Worm (Caenorhabditis elegans) whole organism, L2 larva: ENCODE results near the gene R12B2.7.

ENCODE experiments used
- C34F6.9 ChIP-seq: fragments of 150-350 bp; optimal IDR thresholded peaks from 2 replicates; lab custom pipeline; 2014; ENCODE audit warnings: missing biosample characterization, missing genetic modification characterization
- R02D3.7 ChIP-seq: fragments of 150-350 bp; optimal IDR thresholded peaks from 2 replicates; lab custom pipeline; 2014; ENCODE audit warnings: missing biosample characterization, missing genetic modification characterization
- Y55F3AM.14 ChIP-seq: fragments of 200-800 bp; sonication (Bioruptor generic); optimal IDR thresholded peaks from 2 replicates; lab custom pipeline; 2018; ENCODE audit warnings: mild to moderate bottlenecking, missing genetic modification characterization, missing compliant biosample characterization
- ZK546.5 ChIP-seq: sonication (generic microtip); optimal IDR thresholded peaks from 2 replicates; lab custom pipeline; 2017; ENCODE audit warnings: missing biosample characterization, missing genetic modification characterization
- alr-1 ChIP-seq: fragments of 150-350 bp; optimal IDR thresholded peaks from 2 replicates; lab custom pipeline; 2014; ENCODE audit warnings: missing biosample characterization, missing genetic modification characterization
- aly-2 ChIP-seq: fragments of 150-350 bp; optimal IDR thresholded peaks from 2 replicates; lab custom pipeline; 2014; ENCODE audit warnings: missing biosample characterization, missing genetic modification characterization
- ama-1 ChIP-seq: fragments of 150-350 bp; optimal IDR thresholded peaks from 2 replicates; lab custom pipeline; 2018; ENCODE audit warnings: inconsistent platforms
- blmp-1 ChIP-seq: sonication (generic microtip); optimal IDR thresholded peaks from 2 replicates; lab custom pipeline; 2017; ENCODE audit warnings: missing genetic modification characterization, mild to moderate bottlenecking, missing compliant biosample characterization, antibody characterized with exemption, moderate library complexity; ENCODE audit not compliant: insufficient read depth
- ceh-16 ChIP-seq: fragments of 150-350 bp; optimal IDR thresholded peaks from 2 replicates; lab custom pipeline; 2014; ENCODE audit warnings: missing biosample characterization, missing genetic modification characterization
- ceh-82 ChIP-seq: fragments of 150-350 bp; optimal IDR thresholded peaks from 2 replicates; lab custom pipeline; 2014; ENCODE audit warnings: missing biosample characterization, missing genetic modification characterization
- crh-2 ChIP-seq: sonication (generic microtip); optimal IDR thresholded peaks from 2 replicates; lab custom pipeline; 2017; ENCODE audit warnings: missing biosample characterization, missing genetic modification characterization
- dmd-4 ChIP-seq: sonication (generic microtip); optimal IDR thresholded peaks from 2 replicates; lab custom pipeline; 2017; ENCODE audit warnings: missing biosample characterization, missing genetic modification characterization
- egl-27 ChIP-seq: sonication (generic microtip); optimal IDR thresholded peaks from 3 replicates; lab custom pipeline; 2017; ENCODE audit warnings: missing biosample characterization, missing genetic modification reagents, missing genetic modification characterization
- elt-1 ChIP-seq: fragments of 150-350 bp; optimal IDR thresholded peaks from 2 replicates; lab custom pipeline; 2014; ENCODE audit warnings: missing biosample characterization, missing genetic modification characterization
- fos-1 ChIP-seq: fragments of 150-350 bp; optimal IDR thresholded peaks from 2 replicates; lab custom pipeline; 2014; ENCODE audit warnings: missing biosample characterization, missing genetic modification characterization
- gmeb-1 ChIP-seq: fragments of 150-350 bp; optimal IDR thresholded peaks from 2 replicates; lab custom pipeline; 2014; ENCODE audit warnings: missing biosample characterization, missing genetic modification characterization
- lin-11 ChIP-seq: fragments of 150-350 bp; sonication (generic microtip); optimal IDR thresholded peaks from 2 replicates; lab custom pipeline; 2014; ENCODE audit warnings: missing biosample characterization, missing genetic modification characterization, inconsistent platforms, mixed read lengths
- lin-13 ChIP-seq: fragments of 150-350 bp; optimal IDR thresholded peaks from 2 replicates; lab custom pipeline; 2014; ENCODE audit warnings: missing biosample characterization, missing genetic modification reagents, missing genetic modification characterization
- lin-39 ChIP-seq: fragments of 150-350 bp; optimal IDR thresholded peaks from 2 replicates; lab custom pipeline; 2014; ENCODE audit warnings: missing biosample characterization, missing genetic modification reagents, missing genetic modification characterization
- lsy-2 ChIP-seq, 2 experiments: fragments of 150-350 bp in 1 of 2; sonication (generic microtip) in 1 of 2; optimal IDR thresholded peaks; 2 replicates each; lab custom pipeline; 2014 to 2017; ENCODE audit warnings: missing biosample characterization in 2 of 2, missing genetic modification characterization in 2 of 2
- mbf-1 ChIP-seq: sonication (generic microtip); optimal IDR thresholded peaks from 2 replicates; lab custom pipeline; 2017; ENCODE audit warnings: missing biosample characterization, missing genetic modification characterization
- mdl-1 ChIP-seq, 2 experiments: fragments of 150-350 bp in 1 of 2; sonication (generic microtip) in 1 of 2; optimal IDR thresholded peaks; 2 replicates each; lab custom pipeline; 2017; ENCODE audit warnings: missing biosample characterization in 2 of 2, missing genetic modification characterization in 2 of 2
- nhr-10 ChIP-seq: sonication (generic microtip); optimal IDR thresholded peaks from 2 replicates; lab custom pipeline; 2017; ENCODE audit warnings: missing biosample characterization, missing genetic modification characterization
- nhr-12 ChIP-seq: fragments of 150-350 bp; optimal IDR thresholded peaks from 2 replicates; lab custom pipeline; 2014; ENCODE audit warnings: missing biosample characterization, missing genetic modification characterization
- nhr-129 ChIP-seq: fragments of 150-350 bp; optimal IDR thresholded peaks from 2 replicates; lab custom pipeline; 2014; ENCODE audit warnings: missing biosample characterization, missing genetic modification characterization
- nhr-21 ChIP-seq: fragments of 150-350 bp; optimal IDR thresholded peaks from 2 replicates; lab custom pipeline; 2014; ENCODE audit warnings: missing biosample characterization, missing genetic modification characterization
- nhr-23 ChIP-seq: fragments of 150-350 bp; optimal IDR thresholded peaks from 2 replicates; lab custom pipeline; 2014; ENCODE audit warnings: missing biosample characterization, missing genetic modification reagents, missing genetic modification characterization
- nhr-237 ChIP-seq: fragments of 150-350 bp; optimal IDR thresholded peaks from 2 replicates; lab custom pipeline; 2014; ENCODE audit warnings: missing biosample characterization, missing genetic modification characterization
- nhr-6 ChIP-seq: fragments of 150-350 bp; optimal IDR thresholded peaks from 2 replicates; lab custom pipeline; 2014; ENCODE audit warnings: missing biosample characterization, missing genetic modification characterization
- peb-1 ChIP-seq: fragments of 150-350 bp; optimal IDR thresholded peaks from 2 replicates; lab custom pipeline; 2014; ENCODE audit warnings: missing biosample characterization, missing genetic modification characterization
- sem-4 ChIP-seq: fragments of 150-350 bp; optimal IDR thresholded peaks from 2 replicates; lab custom pipeline; 2014; ENCODE audit warnings: missing biosample characterization, missing genetic modification reagents, missing genetic modification characterization
- skn-1 ChIP-seq: sonication (generic microtip); optimal IDR thresholded peaks from 2 replicates; lab custom pipeline; 2017; ENCODE audit warnings: missing biosample characterization, missing genetic modification characterization
- sma-3 ChIP-seq: sonication (generic microtip); optimal IDR thresholded peaks from 2 replicates; lab custom pipeline; 2016; ENCODE audit warnings: missing genetic modification reagents, missing genetic modification characterization, missing compliant biosample characterization
- sma-9 ChIP-seq, 2 experiments: fragments of 150-350 bp in 1 of 2; sonication (generic microtip) in 1 of 2; optimal IDR thresholded peaks; 2 replicates each; lab custom pipeline; 2014 to 2016; ENCODE audit warnings: missing genetic modification characterization in 2 of 2, mild to moderate bottlenecking in 1 of 2, missing biosample characterization in 1 of 2, missing compliant biosample characterization in 1 of 2, missing genetic modification reagents in 1 of 2, moderate library complexity in 1 of 2
- snpc-4 ChIP-seq: fragments of 150-350 bp; optimal IDR thresholded peaks from 2 replicates; lab custom pipeline; 2014; ENCODE audit warnings: missing biosample characterization, missing genetic modification characterization
- unc-39 ChIP-seq: fragments of 150-350 bp; optimal IDR thresholded peaks from 2 replicates; lab custom pipeline; 2014; ENCODE audit warnings: missing biosample characterization, missing genetic modification characterization
- unc-55 ChIP-seq: fragments of 150-350 bp; sonication (generic microtip); optimal IDR thresholded peaks from 3 replicates; lab custom pipeline; 2014; ENCODE audit warnings: missing biosample characterization, missing genetic modification reagents, missing genetic modification characterization
- unc-62 ChIP-seq: fragments of 150-350 bp; optimal IDR thresholded peaks from 2 replicates; lab custom pipeline; 2014; ENCODE audit warnings: missing biosample characterization, missing genetic modification reagents, missing genetic modification characterization
- ztf-1 ChIP-seq: fragments of 200-800 bp; sonication (Bioruptor generic); conservative IDR thresholded peaks from 2 replicates; pipeline ENCODE4 v1.3.6; 2022; ENCODE audit warnings: missing genetic modification characterization, missing compliant biosample characterization
- ztf-11 ChIP-seq: sonication (generic microtip); optimal IDR thresholded peaks from 2 replicates; lab custom pipeline; 2017; ENCODE audit warnings: missing biosample characterization, missing genetic modification characterization
- ztf-4 ChIP-seq: fragments of 150-350 bp; optimal IDR thresholded peaks from 2 replicates; lab custom pipeline; 2014; ENCODE audit warnings: missing biosample characterization, missing genetic modification characterization

The R12B2.7 gene

DNA sequence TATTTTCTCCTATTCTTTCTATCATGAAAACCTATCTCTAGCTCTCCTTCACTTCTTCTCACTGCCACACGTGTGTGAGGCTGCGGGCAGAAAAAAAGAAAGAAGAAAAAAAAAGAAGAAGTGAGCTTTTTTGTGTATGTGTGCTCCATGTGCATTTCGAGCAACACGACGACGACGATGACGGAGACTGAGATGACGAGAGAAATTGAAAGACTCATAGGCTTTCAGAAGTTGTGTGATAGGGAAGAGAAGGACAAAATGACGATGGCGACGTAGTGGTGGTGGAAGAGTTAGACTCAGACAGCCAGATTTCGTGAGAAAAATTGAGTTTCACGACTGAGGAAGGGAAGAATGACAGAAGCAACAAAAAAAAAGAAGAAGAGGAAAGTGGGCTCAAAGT is 30.6 kb downstream of the R12B2.7 start (continued):
- TF ChIP-seq egl-27 (tag; lab: Kevin White, UChicago) = peak; percentile 85
- TF ChIP-seq ztf-4 = peak; percentile 61
- TF ChIP-seq nhr-21 (tag; lab: Kevin White, UChicago) = no peak
- peak; percentile 89 to 95 for TF ChIP-seq mdl-1 (tag; optimal IDR thresholded peaks at IDR 0.05; lab: Kevin White, UChicago)
- no peak for TF ChIP-seq nhr-10 (tag; lab: Kevin White, UChicago)
- no peak for TF ChIP-seq aly-2 (tag; lab: Kevin White, UChicago)
- TF ChIP-seq sem-4 = peak; percentile 28
- peak; percentile 34 for TF ChIP-seq lin-11 (tag; lab: Kevin White, UChicago)
- TF ChIP-seq gmeb-1 (tag; lab: Kevin White, UChicago) = no peak
- peak; percentile 82 for TF ChIP-seq crh-2 (tag; lab: Kevin White, UChicago)
- no peak for TF ChIP-seq snpc-4 (tag; lab: Kevin White, UChicago)
- TF ChIP-seq unc-55 (GFP tag; lab: Kevin White, UChicago) = peak; percentile 94
- no peak for TF ChIP-seq mbf-1 (tag; lab: Kevin White, UChicago)
- no peak for TF ChIP-seq unc-62 (GFP tag; lab: Kevin White, UChicago)
- TF ChIP-seq lin-39 = no peak

- no peak for TF ChIP-seq ztf-11
- TF ChIP-seq fos-1 = no peak
- TF ChIP-seq crh-2 (tag; lab: Kevin White, UChicago) = peak; percentile 7
- TF ChIP-seq lin-39 = no peak
- TF ChIP-seq C34F6.9 (tag; lab: Kevin White, UChicago) = peak; percentile 49
- no peak for TF ChIP-seq ceh-16 (tag; lab: Kevin White, UChicago)
- TF ChIP-seq unc-55 (GFP tag; lab: Kevin White, UChicago) = peak; percentile 30
- peak; percentile 3 for TF ChIP-seq sma-9 (GFP tag; optimal IDR thresholded peaks at IDR 0.05; lab: Kevin White, UChicago)
- TF ChIP-seq sma-9 (tag; optimal IDR thresholded peaks at IDR 0.05; lab: Kevin White, UChicago) = no peak
- no peak for TF ChIP-seq ztf-4
- no peak for TF ChIP-seq unc-39
These were observed 31.6 kb downstream of the R12B2.7 start for ce11 chrIII:5846412-5846811.

- TF ChIP-seq sem-4 (no peak), nhr-237 (tag; lab: Kevin White, UChicago) (no peak), sma-3 (GFP tag; lab: Kevin White, UChicago) (peak; percentile 49), lin-39 (no peak), lsy-2 (tag; optimal IDR thresholded peaks at IDR 0.05; lab: Kevin White, UChicago) (peak in 1 of 2 experiments; percentile 57), lin-13 (GFP tag; lab: Kevin White, UChicago) (peak; percentile 8), C34F6.9 (tag; lab: Kevin White, UChicago) (peak; percentile 14), mdl-1 (tag; optimal IDR thresholded peaks at IDR 0.05; lab: Kevin White, UChicago) (no peak), gmeb-1 (tag; lab: Kevin White, UChicago) (peak; percentile 63), ZK546.5 (tag; lab: Kevin White, UChicago) (no peak), blmp-1 (tag; lab: Kevin White, UChicago) (no peak), fos-1 (no peak), mbf-1 (tag; lab: Kevin White, UChicago) (no peak), peb-1 (tag; lab: Kevin White, UChicago) (no peak), sma-9 (GFP tag; optimal IDR thresholded peaks at IDR 0.05; lab: Kevin White, UChicago) (no peak), sma-9 (tag; optimal IDR thresholded peaks at IDR 0.05; lab: Kevin White, UChicago) (no peak), alr-1 (no peak), elt-1 (tag; lab: Kevin White, UChicago) (no peak), nhr-12 (tag; lab: Kevin White, UChicago) (no peak), ama-1 (lab: Kevin White, UChicago) (peak; percentile 53), ztf-4 (peak; percentile 81), egl-27 (tag; lab: Kevin White, UChicago) (no peak), aly-2 (tag; lab: Kevin White, UChicago) (no peak), unc-62 (GFP tag; lab: Kevin White, UChicago) (no peak), lin-11 (tag; lab: Kevin White, UChicago) (no peak), R02D3.7 (no peak), dmd-4 (tag; lab: Kevin White, UChicago) (no peak), unc-55 (GFP tag; lab: Kevin White, UChicago) (peak; percentile 4), ceh-82 (tag; lab: Kevin White, UChicago) (no peak)
These were observed 38.4 kb downstream of the R12B2.7 start, which contains the start of gene ddx-23 for ce11 chrIII:5853240-5853639. TSS of gene ddx-23 (minus strand) at chrIII:5853269.

DNA sequence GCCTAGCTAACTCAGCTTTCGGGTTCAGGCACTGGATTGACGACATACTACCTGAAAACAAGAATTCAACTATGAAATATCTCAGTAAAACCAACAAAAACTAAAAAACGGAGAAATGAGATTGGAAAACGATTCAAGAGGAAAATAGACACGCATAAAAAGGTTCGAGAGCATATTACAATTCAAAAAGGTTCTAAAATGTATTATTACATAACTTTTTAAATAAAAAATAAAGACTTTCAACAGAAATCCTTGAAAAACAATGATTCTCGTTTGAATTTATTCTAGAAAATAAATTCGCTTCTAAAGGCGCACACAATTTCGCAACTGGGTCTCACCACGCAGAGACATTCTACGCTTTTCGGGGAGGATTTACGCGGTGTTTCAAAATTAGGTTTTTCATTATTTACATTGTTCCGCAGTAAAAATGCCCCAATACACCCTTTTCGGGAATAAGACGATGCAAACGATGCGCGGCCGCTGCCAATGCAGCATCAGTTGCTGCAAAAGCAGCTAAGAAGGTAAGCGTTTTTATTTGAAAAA is 40.9 kb downstream of the R12B2.7 start, which contains the start of the genes cct-6 and alh-9:
TSS of gene cct-6 (minus strand) at position 51 of the 543 bp plus-strand sequence.
TSS of gene alh-9 (plus strand) at position 382 of the 543 bp plus-strand sequence.
- no peak for TF ChIP-seq aly-2 (tag; lab: Kevin White, UChicago)
- TF ChIP-seq peb-1 (tag; lab: Kevin White, UChicago) = no peak
- TF ChIP-seq ztf-4 = peak; percentile 19
- no peak for TF ChIP-seq ztf-11
- TF ChIP-seq unc-62 (GFP tag; lab: Kevin White, UChicago) = no peak
- TF ChIP-seq nhr-129 (tag; lab: Kevin White, UChicago) = peak; percentile 88
- TF ChIP-seq nhr-6 (tag; lab: Kevin White, UChicago) = peak; percentile 5
- no peak for TF ChIP-seq elt-1 (tag; lab: Kevin White, UChicago)
- TF ChIP-seq ZK546.5 (tag; lab: Kevin White, UChicago) = peak; percentile 1
- no peak for TF ChIP-seq nhr-12 (tag; lab: Kevin White, UChicago)
- TF ChIP-seq egl-27 (tag; lab: Kevin White, UChicago) = peak; percentile 39
- TF ChIP-seq C34F6.9 (tag; lab: Kevin White, UChicago) = peak; percentile 92
- no peak for TF ChIP-seq Y55F3AM.14 (GFP tag; lab: Kevin White, UChicago)
- no peak for TF ChIP-seq skn-1
- no peak for TF ChIP-seq nhr-23 (tag; lab: Kevin White, UChicago)
- peak; percentile 89 for TF ChIP-seq crh-2 (tag; lab: Kevin White, UChicago)
- TF ChIP-seq sma-9 (GFP tag; optimal IDR thresholded peaks at IDR 0.05; lab: Kevin White, UChicago) = peak; percentile 76
- TF ChIP-seq sma-9 (tag; optimal IDR thresholded peaks at IDR 0.05; lab: Kevin White, UChicago) = no peak
- no peak for TF ChIP-seq ztf-1 (GFP tag; lab: Robert Waterston, UW)
- TF ChIP-seq nhr-21 (tag; lab: Kevin White, UChicago) = peak; percentile 54
- no peak for TF ChIP-seq nhr-237 (tag; lab: Kevin White, UChicago)
- peak; percentile 88 for TF ChIP-seq lin-13 (GFP tag; lab: Kevin White, UChicago)
- TF ChIP-seq mbf-1 (tag; lab: Kevin White, UChicago) = no peak
- no peak for TF ChIP-seq mdl-1 (tag; optimal IDR thresholded peaks at IDR 0.05; lab: Kevin White, UChicago)
- peak; percentile 93 for TF ChIP-seq gmeb-1 (tag; lab: Kevin White, UChicago)
- peak; percentile 79 for TF ChIP-seq lin-11 (tag; lab: Kevin White, UChicago)
- TF ChIP-seq unc-39 = no peak
